Fruit fly (Drosophila melanogaster) whole organism, pupa: Measurements from ENCODE around the gene TwdlE.

Experiments
- CG17806 ChIP-seq: fragments of 200-800 bp; sonication (Bioruptor generic); optimal IDR thresholded peaks from 2 replicates; lab custom pipeline; 2018; ENCODE audit warnings: missing biosample characterization, mild to moderate bottlenecking, missing genetic modification characterization, moderate library complexity
- CG32121 ChIP-seq: fragments of 200-800 bp; sonication (Bioruptor generic); IDR thresholded peaks from 2 replicates; pipeline ENCODE4 v1.3.6; 2022; ENCODE audit warnings: missing biosample characterization, missing genetic modification characterization
- CG34367 ChIP-seq: fragments of 200-800 bp; sonication (Bioruptor generic); optimal IDR thresholded peaks from 2 replicates; lab custom pipeline; 2018; ENCODE audit warnings: missing biosample characterization, mild to moderate bottlenecking, missing genetic modification characterization
- CG4496 ChIP-seq: fragments of 200-800 bp; sonication (Bioruptor generic); IDR thresholded peaks from 3 replicates; pipeline ENCODE4 v1.3.6; 2022; ENCODE audit warnings: missing biosample characterization, missing genetic modification characterization
- CG9948 ChIP-seq: fragments of 200-800 bp; sonication (Bioruptor generic); optimal IDR thresholded peaks from 2 replicates; lab custom pipeline; 2018; ENCODE audit warnings: missing biosample characterization, mild to moderate bottlenecking, missing genetic modification characterization, moderate library complexity
- EcR ChIP-seq: fragments of 200-800 bp; sonication (Bioruptor generic); optimal IDR thresholded peaks from 3 replicates; lab custom pipeline; 2019; ENCODE audit warnings: missing biosample characterization, missing genetic modification characterization, mild to moderate bottlenecking, moderate library complexity, missing genetic modification reagents
- Pif1A ChIP-seq: fragments of 200-800 bp; sonication (Bioruptor generic); optimal IDR thresholded peaks from 3 replicates; lab custom pipeline; 2016; ENCODE audit warnings: missing biosample characterization, missing genetic modification characterization
- Pif1B ChIP-seq: fragments of 200-800 bp; sonication (Bioruptor generic); optimal IDR thresholded peaks from 3 replicates; lab custom pipeline; 2016; ENCODE audit warnings: missing biosample characterization, missing genetic modification characterization
- fd96Ca ChIP-seq: fragments of 200-800 bp; sonication (Bioruptor generic); IDR thresholded peaks from 3 replicates; pipeline ENCODE4 v1.3.6; 2022; ENCODE audit warnings: missing biosample characterization, missing genetic modification characterization
- gl ChIP-seq: fragments of 200-800 bp; sonication (Bioruptor generic); optimal IDR thresholded peaks from 2 replicates; lab custom pipeline; 2018; ENCODE audit warnings: missing biosample characterization, mild to moderate bottlenecking, missing genetic modification characterization
- rn ChIP-seq: fragments of 200-800 bp; sonication (Bioruptor generic); IDR thresholded peaks from 2 replicates; pipeline ENCODE4 v1.3.6; 2022; ENCODE audit warnings: missing biosample characterization, missing genetic modification characterization

- TF ChIP-seq rn (GFP tag; lab: Robert Waterston, UW), result no peak
- TF ChIP-seq CG4496 (GFP tag; lab: Robert Waterston, UW), result no peak; the same call in 2 of the 3 replicates
- TF ChIP-seq CG9948, result no peak
- no peak for TF ChIP-seq CG17806 (tag; lab: Kevin White, UChicago)
- no peak for TF ChIP-seq CG34367
- TF ChIP-seq Pif1A (GFP tag; lab: Kevin White, UChicago), result no peak
- TF ChIP-seq EcR (GFP tag; lab: Kevin White, UChicago), result peak; percentile 70
- no peak for TF ChIP-seq CG32121
- TF ChIP-seq Pif1B (GFP tag; lab: Kevin White, UChicago), result no peak
- TF ChIP-seq fd96Ca (GFP tag; lab: Robert Waterston, UW), result 0 out of 3 replicates have a peak, but pooled peaks have one; percentile 17
- TF ChIP-seq gl (tag; lab: Kevin White, UChicago), result no peak
Observed at dm6 chr2L:7870212-7870611, 9.6 kb upstream of the TwdlE start.
